Worm (Caenorhabditis elegans) whole organism, L1 larva: ENCODE measurements around the gene sds-22.

Source experiments
- C04F5.9 ChIP-seq: sonication (generic microtip); optimal IDR thresholded peaks from 2 replicates; lab custom pipeline; 2016; ENCODE audit warnings: missing genetic modification characterization, missing compliant biosample characterization
- C16A3.4 ChIP-seq: fragments of 150-350 bp; optimal IDR thresholded peaks from 2 replicates; lab custom pipeline; 2014; ENCODE audit warnings: missing biosample characterization, missing genetic modification characterization
- aha-1 ChIP-seq: fragments of 150-350 bp; optimal IDR thresholded peaks from 2 replicates; lab custom pipeline; 2014; ENCODE audit warnings: missing biosample characterization, missing genetic modification characterization
- alr-1 ChIP-seq: fragments of 200-800 bp; sonication (Bioruptor generic); optimal IDR thresholded peaks from 2 replicates; lab custom pipeline; 2018; ENCODE audit warnings: borderline replicate concordance, mild to moderate bottlenecking, missing genetic modification characterization, missing compliant biosample characterization
- ama-1 ChIP-seq: fragments of 150-350 bp; optimal IDR thresholded peaks from 2 replicates; lab custom pipeline; 2014
- blmp-1 ChIP-seq: fragments of 150-350 bp; optimal IDR thresholded peaks from 2 replicates; lab custom pipeline; 2014; ENCODE audit warnings: missing biosample characterization, missing genetic modification characterization
- ceh-63 ChIP-seq: fragments of 200-800 bp; sonication (Bioruptor generic); optimal IDR thresholded peaks from 2 replicates; lab custom pipeline; 2018; ENCODE audit warnings: mild to moderate bottlenecking, missing genetic modification characterization, missing compliant biosample characterization
- ceh-8 ChIP-seq: fragments of 200-800 bp; sonication (Bioruptor generic); optimal IDR thresholded peaks from 2 replicates; lab custom pipeline; 2018; ENCODE audit warnings: mild to moderate bottlenecking, missing genetic modification characterization, moderate library complexity, missing compliant biosample characterization
- ceh-88 ChIP-seq: fragments of 200-800 bp; sonication (Bioruptor generic); IDR thresholded peaks from 2 replicates; pipeline ENCODE4 v1.3.6; 2022; ENCODE audit warnings: missing genetic modification characterization, missing compliant biosample characterization
- ces-1 ChIP-seq: fragments of 150-350 bp; optimal IDR thresholded peaks from 2 replicates; lab custom pipeline; 2014; ENCODE audit warnings: missing biosample characterization, missing genetic modification reagents, missing genetic modification characterization
- efl-1 ChIP-seq, 4 experiments: fragments of 150-350 bp; optimal IDR thresholded peaks in 3 of 4; peaks in 1 of 4; 1 replicate in 1 of 4; 2 replicates in 3 of 4; lab custom pipeline; 2014; ENCODE audit warnings: missing biosample characterization in 2 of 4, missing genetic modification characterization in 2 of 4, missing genetic modification reagents in 2 of 4
- efl-3 ChIP-seq: fragments of 200-800 bp; sonication (Bioruptor generic); optimal IDR thresholded peaks from 2 replicates; lab custom pipeline; 2018; ENCODE audit warnings: mild to moderate bottlenecking, missing genetic modification characterization, missing compliant biosample characterization
- egl-13 ChIP-seq: sonication (generic microtip); optimal IDR thresholded peaks from 2 replicates; lab custom pipeline; 2016; ENCODE audit warnings: missing genotype, missing genetic modification reagents, missing genetic modification characterization, missing compliant biosample characterization
- egl-27 ChIP-seq, 2 experiments: fragments of 150-350 bp in 1 of 2; sonication (generic microtip); optimal IDR thresholded peaks; 3 replicates each; lab custom pipeline; 2017 to 2018; ENCODE audit warnings: missing biosample characterization in 2 of 2, missing genetic modification characterization in 2 of 2, missing genetic modification reagents in 2 of 2
- ets-5 ChIP-seq: fragments of 200-800 bp; sonication (Bioruptor generic); IDR thresholded peaks from 2 replicates; pipeline ENCODE4 v1.3.6; 2022; ENCODE audit warnings: missing genetic modification characterization, missing compliant biosample characterization
- fkh-10 ChIP-seq: sonication (generic microtip); optimal IDR thresholded peaks from 2 replicates; lab custom pipeline; 2017; ENCODE audit warnings: missing biosample characterization, missing genetic modification reagents, missing genetic modification characterization
- fkh-8 ChIP-seq: sonication (generic microtip); optimal IDR thresholded peaks from 2 replicates; lab custom pipeline; 2016; ENCODE audit warnings: mild to moderate bottlenecking, missing genetic modification characterization, missing compliant biosample characterization
- grh-1 ChIP-seq: fragments of 200-800 bp; sonication (Bioruptor generic); IDR thresholded peaks from 2 replicates; pipeline ENCODE4 v1.3.6; 2022; ENCODE audit warnings: missing genetic modification reagents, missing genetic modification characterization, missing compliant biosample characterization
- hlh-17 ChIP-seq: fragments of 200-800 bp; sonication (Bioruptor generic); optimal IDR thresholded peaks from 2 replicates; lab custom pipeline; 2018; ENCODE audit warnings: missing genetic modification characterization, mild to moderate bottlenecking, missing compliant biosample characterization, moderate library complexity, borderline replicate concordance
- hpl-2 ChIP-seq: fragments of 150-350 bp; optimal IDR thresholded peaks from 2 replicates; lab custom pipeline; 2014; ENCODE audit warnings: missing biosample characterization, missing genetic modification reagents, missing genetic modification characterization
- isw-1 ChIP-seq: fragments of 200-800 bp; sonication (Bioruptor generic); IDR thresholded peaks from 2 replicates; pipeline ENCODE4 v1.3.6; 2022; ENCODE audit warnings: missing genetic modification characterization, missing compliant biosample characterization
- lin-15B ChIP-seq: fragments of 150-350 bp; sonication (generic microtip); optimal IDR thresholded peaks from 3 replicates; lab custom pipeline; 2014; ENCODE audit warnings: missing biosample characterization, missing genetic modification characterization
- lin-35 ChIP-seq, 2 experiments: fragments of 150-350 bp; optimal IDR thresholded peaks; 2 replicates each; lab custom pipeline; 2014; ENCODE audit warnings: missing biosample characterization in 2 of 2, missing genetic modification characterization in 2 of 2, missing genetic modification reagents in 2 of 2
- lin-39 ChIP-seq: fragments of 150-350 bp; optimal IDR thresholded peaks from 2 replicates; lab custom pipeline; 2014; ENCODE audit warnings: missing biosample characterization, missing genetic modification reagents, missing genetic modification characterization
- nhr-11 ChIP-seq: fragments of 150-350 bp; optimal IDR thresholded peaks from 2 replicates; lab custom pipeline; 2014; ENCODE audit warnings: missing biosample characterization, missing genetic modification characterization
- nhr-12 ChIP-seq: sonication (generic microtip); optimal IDR thresholded peaks from 2 replicates; lab custom pipeline; 2017; ENCODE audit warnings: missing biosample characterization, missing genetic modification characterization
- nhr-20 ChIP-seq: sonication (generic microtip); optimal IDR thresholded peaks from 2 replicates; lab custom pipeline; 2016; ENCODE audit warnings: mild to moderate bottlenecking, missing genetic modification characterization, missing compliant biosample characterization
- nhr-237 ChIP-seq: fragments of 150-350 bp; optimal IDR thresholded peaks from 2 replicates; lab custom pipeline; 2014; ENCODE audit warnings: missing biosample characterization, missing genetic modification characterization
- nhr-28 ChIP-seq: fragments of 150-350 bp; optimal IDR thresholded peaks from 2 replicates; lab custom pipeline; 2014; ENCODE audit warnings: missing biosample characterization, missing genetic modification characterization
- nhr-47 ChIP-seq: sonication (generic microtip); optimal IDR thresholded peaks from 2 replicates; lab custom pipeline; 2016; ENCODE audit warnings: mild to moderate bottlenecking, missing genetic modification characterization, moderate library complexity, missing compliant biosample characterization
- nhr-71 ChIP-seq: sonication (generic microtip); optimal IDR thresholded peaks from 2 replicates; lab custom pipeline; 2016; ENCODE audit warnings: mild to moderate bottlenecking, missing genetic modification characterization, moderate library complexity, missing compliant biosample characterization
- nhr-76 ChIP-seq: sonication (generic microtip); optimal IDR thresholded peaks from 2 replicates; lab custom pipeline; 2017; ENCODE audit warnings: missing biosample characterization, missing genetic modification characterization
- nhr-77 ChIP-seq: fragments of 150-350 bp; optimal IDR thresholded peaks from 2 replicates; lab custom pipeline; 2014; ENCODE audit warnings: missing biosample characterization, missing genetic modification characterization
- nhr-90 ChIP-seq: sonication (generic microtip); optimal IDR thresholded peaks from 2 replicates; lab custom pipeline; 2016; ENCODE audit warnings: mild to moderate bottlenecking, missing genetic modification characterization, missing compliant biosample characterization; ENCODE audit not compliant: poor library complexity
- pag-3 ChIP-seq: sonication (generic microtip); optimal IDR thresholded peaks from 2 replicates; lab custom pipeline; 2017; ENCODE audit warnings: missing genetic modification characterization, mild to moderate bottlenecking, missing compliant biosample characterization, antibody characterized with exemption, borderline replicate concordance; ENCODE audit not compliant: insufficient read depth
- pax-3 ChIP-seq: fragments of 200-800 bp; sonication (Bioruptor generic); optimal IDR thresholded peaks from 2 replicates; lab custom pipeline; 2018; ENCODE audit warnings: mild to moderate bottlenecking, missing genetic modification characterization, moderate library complexity, missing compliant biosample characterization
- pqm-1 ChIP-seq: sonication (generic microtip); optimal IDR thresholded peaks from 3 replicates; lab custom pipeline; 2017; ENCODE audit warnings: missing biosample characterization, missing genetic modification characterization
- snpc-4 ChIP-seq: fragments of 150-350 bp; optimal IDR thresholded peaks from 2 replicates; lab custom pipeline; 2014; ENCODE audit warnings: missing biosample characterization, missing genetic modification characterization
- snu-23 ChIP-seq: sonication (generic microtip); optimal IDR thresholded peaks from 2 replicates; lab custom pipeline; 2016; ENCODE audit warnings: missing genetic modification characterization, missing compliant biosample characterization
- sox-4 ChIP-seq: sonication (generic microtip); optimal IDR thresholded peaks from 2 replicates; lab custom pipeline; 2016; ENCODE audit warnings: missing genetic modification characterization, missing compliant biosample characterization
- sptf-1 ChIP-seq: fragments of 150-350 bp; optimal IDR thresholded peaks from 2 replicates; lab custom pipeline; 2014; ENCODE audit warnings: missing biosample characterization, missing genetic modification characterization
- swsn-7 ChIP-seq: sonication (generic microtip); optimal IDR thresholded peaks from 2 replicates; lab custom pipeline; 2016; ENCODE audit warnings: missing genetic modification characterization, missing compliant biosample characterization
- tbx-2 ChIP-seq: sonication (generic microtip); optimal IDR thresholded peaks from 2 replicates; lab custom pipeline; 2016; ENCODE audit warnings: missing genetic modification characterization, missing compliant biosample characterization
- unc-130 ChIP-seq: fragments of 150-350 bp; optimal IDR thresholded peaks from 2 replicates; lab custom pipeline; 2017; ENCODE audit warnings: missing biosample characterization, missing genetic modification characterization, inconsistent platforms
- unc-98 ChIP-seq: fragments of 200-800 bp; sonication (Bioruptor generic); IDR thresholded peaks from 2 replicates; pipeline ENCODE4 v1.3.6; 2022; ENCODE audit warnings: missing genetic modification characterization, missing compliant biosample characterization
- vab-15 ChIP-seq: sonication (generic microtip); optimal IDR thresholded peaks from 2 replicates; lab custom pipeline; 2017; ENCODE audit warnings: missing genotype, mild to moderate bottlenecking, missing genetic modification characterization, missing compliant biosample characterization
- zag-1 ChIP-seq: fragments of 150-350 bp; optimal IDR thresholded peaks from 2 replicates; lab custom pipeline; 2014; ENCODE audit warnings: missing biosample characterization, missing genetic modification characterization
- zip-4 ChIP-seq: fragments of 200-800 bp; sonication (Bioruptor generic); optimal IDR thresholded peaks from 2 replicates; lab custom pipeline; 2018; ENCODE audit warnings: mild to moderate bottlenecking, missing genetic modification characterization, moderate library complexity, missing compliant biosample characterization
- ztf-11 ChIP-seq, 2 experiments: sonication (generic microtip); optimal IDR thresholded peaks; 2 replicates each; lab custom pipeline; 2016 to 2017; ENCODE audit warnings: missing genetic modification characterization in 2 of 2, missing biosample characterization in 1 of 2, missing compliant biosample characterization in 1 of 2

sds-22 gene

ce11 chrII:7870062-7870461, 11.9 kb downstream of the sds-22 start, which contains the start of gene ztf-17:
TSS of gene ztf-17 (minus strand) at chrII:7870162.
- no peak for TF ChIP-seq efl-1 (optimal IDR thresholded peaks at IDR 0.05; lab: Kevin White, UChicago)
- no peak for TF ChIP-seq efl-1 (GFP tag; optimal IDR thresholded peaks at IDR 0.05 in 1 of 2; lab: Kevin White, UChicago)
- no peak for TF ChIP-seq ceh-88
- TF ChIP-seq zag-1 (tag; lab: Kevin White, UChicago) = no peak
- TF ChIP-seq egl-13 (tag; lab: Kevin White, UChicago) = no peak
- no peak for TF ChIP-seq nhr-71 (tag; lab: Kevin White, UChicago)
- no peak for TF ChIP-seq nhr-237 (tag; lab: Kevin White, UChicago)
- no peak for TF ChIP-seq alr-1 (tag; lab: Kevin White, UChicago)
- TF ChIP-seq ceh-8 (GFP tag; lab: Kevin White, UChicago) = no peak
- no peak for TF ChIP-seq C04F5.9
- no peak for TF ChIP-seq C16A3.4 (tag; lab: Kevin White, UChicago)
- TF ChIP-seq hlh-17 (GFP tag; lab: Kevin White, UChicago) = no peak
- TF ChIP-seq ceh-63 = no peak
- no peak for TF ChIP-seq fkh-10 (GFP tag; lab: Kevin White, UChicago)
- TF ChIP-seq fkh-8 (tag; lab: Kevin White, UChicago) = no peak
- no peak for TF ChIP-seq egl-27 (tag; optimal IDR thresholded peaks at IDR 0.05; lab: Kevin White, UChicago)
- no peak for TF ChIP-seq lin-15B (tag; lab: Kevin White, UChicago)
- no peak for TF ChIP-seq nhr-47 (tag; lab: Kevin White, UChicago)

DNA sequence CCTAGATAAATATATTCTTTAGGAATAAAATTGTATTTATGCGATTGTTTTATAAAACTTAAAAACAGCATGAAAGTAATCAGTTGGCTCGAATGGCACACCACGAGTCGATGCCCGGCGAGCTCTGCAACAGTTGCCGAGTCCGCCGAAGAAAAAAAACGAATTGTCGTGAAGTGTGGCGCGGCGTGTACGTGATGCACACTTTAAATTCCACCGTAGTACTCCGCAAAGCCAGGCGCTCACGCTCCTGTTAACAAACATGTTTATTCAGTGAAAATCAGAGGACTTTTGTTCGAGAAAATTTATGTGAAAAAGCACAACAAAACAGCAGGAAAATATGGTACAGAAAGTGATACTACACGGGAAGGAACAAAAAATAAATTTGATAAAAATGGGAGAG, 12.4 kb downstream of the sds-22 start:
- TF ChIP-seq lin-39 (tag; lab: Kevin White, UChicago) = no peak
- no peak for TF ChIP-seq nhr-11
- TF ChIP-seq blmp-1 (tag; lab: Kevin White, UChicago) = peak; percentile 54
- peak; percentile 65 to 81 for TF ChIP-seq lin-35 (GFP tag; optimal IDR thresholded peaks at IDR 0.05; lab: Kevin White, UChicago)
- no peak for TF ChIP-seq nhr-90 (tag; lab: Kevin White, UChicago)
- TF ChIP-seq nhr-237 (tag; lab: Kevin White, UChicago) = no peak
- no peak for TF ChIP-seq alr-1 (tag; lab: Kevin White, UChicago)
- peak; percentile 70 for TF ChIP-seq snu-23 (GFP tag; lab: Kevin White, UChicago)
- peak; percentile 44 for TF ChIP-seq lin-15B (tag; lab: Kevin White, UChicago)
- no peak for TF ChIP-seq pax-3 (tag; lab: Kevin White, UChicago)
- no peak for TF ChIP-seq grh-1 (GFP tag; lab: Robert Waterston, UW)
- TF ChIP-seq unc-130 (tag; lab: Kevin White, UChicago) = peak; percentile 54
- peak; percentile 54 for TF ChIP-seq nhr-71 (tag; lab: Kevin White, UChicago)
- TF ChIP-seq egl-13 (tag; lab: Kevin White, UChicago) = no peak
- TF ChIP-seq nhr-28 = no peak
- TF ChIP-seq ets-5 = no peak
- no peak for TF ChIP-seq unc-98 (GFP tag; lab: Robert Waterston, UW)
- no peak for TF ChIP-seq zip-4 (GFP tag; lab: Kevin White, UChicago)
- peak; percentile 16 for TF ChIP-seq vab-15 (tag; lab: Kevin White, UChicago)
- peak; percentile 8 for TF ChIP-seq isw-1
- TF ChIP-seq nhr-20 (tag; lab: Kevin White, UChicago) = peak; percentile 52
- no peak for TF ChIP-seq C04F5.9
- no peak for TF ChIP-seq ces-1 (GFP tag; lab: Kevin White, UChicago)
- TF ChIP-seq nhr-12 (tag; lab: Kevin White, UChicago) = no peak
- TF ChIP-seq nhr-77 (tag; lab: Kevin White, UChicago) = no peak
- no peak for TF ChIP-seq aha-1 (tag; lab: Kevin White, UChicago)
- TF ChIP-seq sptf-1 (tag; lab: Kevin White, UChicago) = no peak
- no peak for TF ChIP-seq ztf-11 (tag; optimal IDR thresholded peaks at IDR 0.05; lab: Kevin White, UChicago)
- no peak for TF ChIP-seq nhr-76
- peak; percentile 33 for TF ChIP-seq snpc-4
- no peak for TF ChIP-seq fkh-10 (GFP tag; lab: Kevin White, UChicago)
- no peak for TF ChIP-seq hpl-2 (GFP tag; lab: Kevin White, UChicago)
- TF ChIP-seq tbx-2 (tag; lab: Kevin White, UChicago) = peak; percentile 33
- TF ChIP-seq ceh-88 = no peak
- TF ChIP-seq pag-3 (tag; lab: Kevin White, UChicago) = peak; percentile 87
- no peak for TF ChIP-seq swsn-7
- peak; percentile 61 to 72 for TF ChIP-seq efl-1 (optimal IDR thresholded peaks at IDR 0.05; lab: Kevin White, UChicago)
- TF ChIP-seq efl-1 (GFP tag; optimal IDR thresholded peaks at IDR 0.05 in 1 of 2; lab: Kevin White, UChicago) = peak; percentile 61 to 94
- no peak for TF ChIP-seq efl-3 (GFP tag; lab: Kevin White, UChicago)
- no peak for TF ChIP-seq ama-1 (lab: Kevin White, UChicago)
- TF ChIP-seq sox-4 (tag; lab: Kevin White, UChicago) = no peak
- no peak for TF ChIP-seq pqm-1 (tag; lab: Kevin White, UChicago)
